Worm (Caenorhabditis elegans): Measurements from ENCODE around the gene C34E10.9.

Gene C34E10.9

DNA sequence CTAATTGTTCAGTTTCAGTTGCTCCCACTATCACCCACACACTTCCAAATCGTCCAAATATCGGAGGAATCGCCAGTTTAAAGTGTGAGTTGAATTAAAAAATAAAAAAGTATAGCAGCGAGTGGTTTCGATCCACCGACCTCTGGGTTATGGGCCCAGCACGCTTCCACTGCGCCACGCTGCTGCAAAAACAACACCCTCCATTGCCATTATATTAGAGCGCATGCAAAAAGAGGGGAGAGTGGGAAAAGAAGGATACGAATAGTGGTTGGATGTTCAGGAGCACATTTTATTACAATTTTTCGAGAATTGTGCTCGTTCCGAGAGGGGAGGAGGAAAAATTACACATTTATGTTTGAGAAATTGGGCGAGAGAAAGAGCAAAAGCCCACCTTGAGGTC is 31.7 kb upstream of the C34E10.9 start:
- TF ChIP-seq mec-3 (tag; optimal IDR thresholded peaks at IDR 0.05; ENCODE audit: borderline replicate concordance) = peak; percentile 44
- TF ChIP-seq ceh-22 (tag; optimal IDR thresholded peaks at IDR 0.05) = no peak
- TF ChIP-seq pros-1 (tag; optimal IDR thresholded peaks at IDR 0.05) = no peak
- TF ChIP-seq ceh-19 (GFP tag; optimal IDR thresholded peaks at IDR 0.05) = peak; percentile 87
- TF ChIP-seq ttx-3 (tag; optimal IDR thresholded peaks at IDR 0.05) = peak; percentile 85
- TF ChIP-seq sdc-2 (tag; optimal IDR thresholded peaks at IDR 0.05) = peak; percentile 81
- TF ChIP-seq C38D4.7 (GFP tag; optimal IDR thresholded peaks at IDR 0.05) = peak; percentile 85
- peak; percentile 91 for TF ChIP-seq syd-9 (tag; optimal IDR thresholded peaks at IDR 0.05)
- no peak for TF ChIP-seq ama-1 (optimal IDR thresholded peaks at IDR 0.05)
- TF ChIP-seq unc-42 (tag; optimal IDR thresholded peaks at IDR 0.05) = no peak
- peak; percentile 61 for TF ChIP-seq ahr-1 (tag; optimal IDR thresholded peaks at IDR 0.05)
- peak; percentile 73 for TF ChIP-seq hlh-8 (tag; optimal IDR thresholded peaks at IDR 0.05)
- peak; percentile 82 for TF ChIP-seq unc-3 (GFP tag; conservative IDR thresholded peaks at IDR 0.05)
- peak; percentile 78 for TF ChIP-seq unc-3 (tag; optimal IDR thresholded peaks at IDR 0.05)
- TF ChIP-seq pqm-1 (tag; optimal IDR thresholded peaks at IDR 0.05) = peak; percentile 81
- peak; percentile 33 for TF ChIP-seq hlh-30 (tag; optimal IDR thresholded peaks at IDR 0.05; ENCODE audit: insufficient read depth)
- peak; percentile 60 for TF ChIP-seq ceh-30 (tag; optimal IDR thresholded peaks at IDR 0.05)
- TF ChIP-seq unc-55 (GFP tag; optimal IDR thresholded peaks at IDR 0.05) = no peak
- peak; percentile 88 for TF ChIP-seq hlh-13 (GFP tag; optimal IDR thresholded peaks at IDR 0.05)
- TF ChIP-seq zip-5 (tag; optimal IDR thresholded peaks at IDR 0.05) = peak; percentile 33
- TF ChIP-seq hlh-6 (tag; optimal IDR thresholded peaks at IDR 0.05) = peak; percentile 94
- TF ChIP-seq ceh-45 (GFP tag; IDR thresholded peaks at IDR 0.05) = peak; percentile 80
- TF ChIP-seq madf-2 (tag; optimal IDR thresholded peaks at IDR 0.05) = peak; percentile 77
- TF ChIP-seq ceh-34 (tag; optimal IDR thresholded peaks at IDR 0.05) = peak; percentile 94
- TF ChIP-seq F13H6.1 (tag; optimal IDR thresholded peaks at IDR 0.05) = peak; percentile 91
- peak; percentile 81 for TF ChIP-seq T23F11.4 (GFP tag; optimal IDR thresholded peaks at IDR 0.05)
- peak; percentile 63 for TF ChIP-seq eyg-1 (tag; optimal IDR thresholded peaks at IDR 0.05)
- peak; percentile 88 for TF ChIP-seq ets-4 (tag; optimal IDR thresholded peaks at IDR 0.05)
- TF ChIP-seq pha-4 (tag; optimal IDR thresholded peaks at IDR 0.05) = no peak
- peak; percentile 83 for TF ChIP-seq tbx-2 (tag; optimal IDR thresholded peaks at IDR 0.05)
- TF ChIP-seq npax-4 (tag; optimal IDR thresholded peaks at IDR 0.05) = peak; percentile 79
- TF ChIP-seq dve-1 (tag; optimal IDR thresholded peaks at IDR 0.05) = peak; percentile 73
- TF ChIP-seq fkh-10 (GFP tag; optimal IDR thresholded peaks at IDR 0.05) = peak; percentile 34
- peak; percentile 87 for TF ChIP-seq fax-1 (tag; optimal IDR thresholded peaks at IDR 0.05)
- peak; percentile 77 for TF ChIP-seq ceh-9 (tag; optimal IDR thresholded peaks at IDR 0.05)
- TF ChIP-seq elt-4 (tag; optimal IDR thresholded peaks at IDR 0.05) = no peak
- peak; percentile 66 for TF ChIP-seq lin-11 (tag; optimal IDR thresholded peaks at IDR 0.05)
- TF ChIP-seq ceh-14 (tag; optimal IDR thresholded peaks at IDR 0.05) = peak; percentile 89
- TF ChIP-seq ztf-16 (tag; optimal IDR thresholded peaks at IDR 0.05) = peak; percentile 81
- no peak for TF ChIP-seq pag-3 (tag; optimal IDR thresholded peaks at IDR 0.05; ENCODE audit: borderline replicate concordance)
- TF ChIP-seq pax-1 (tag; optimal IDR thresholded peaks at IDR 0.05) = no peak
- peak; percentile 86 for TF ChIP-seq sox-4 (tag; optimal IDR thresholded peaks at IDR 0.05)
- TF ChIP-seq nfya-1 (tag; optimal IDR thresholded peaks at IDR 0.05) = peak; percentile 68
- peak; percentile 73 for TF ChIP-seq dmd-4 (tag; optimal IDR thresholded peaks at IDR 0.05; ENCODE audit: borderline replicate concordance)
- TF ChIP-seq K02D7.2 (tag; optimal IDR thresholded peaks at IDR 0.05) = peak; percentile 80
- peak; percentile 83 for TF ChIP-seq C08G9.2 (tag; optimal IDR thresholded peaks at IDR 0.05)
- peak; percentile 88 for TF ChIP-seq pat-9 (tag; optimal IDR thresholded peaks at IDR 0.05)
- TF ChIP-seq ceh-6 (GFP tag; optimal IDR thresholded peaks at IDR 0.05) = peak; percentile 84
- peak; percentile 87 for TF ChIP-seq unc-86 (tag; optimal IDR thresholded peaks at IDR 0.05)
- peak; percentile 75 for TF ChIP-seq ceh-48 (tag; optimal IDR thresholded peaks at IDR 0.05)
- peak; percentile 78 for TF ChIP-seq sox-2 (GFP tag; IDR thresholded peaks at IDR 0.05)
- peak; percentile 92 for TF ChIP-seq pha-2 (tag; optimal IDR thresholded peaks at IDR 0.05)
- peak; percentile 63 for TF ChIP-seq hlh-15 (tag; optimal IDR thresholded peaks at IDR 0.05)
